Worm (Caenorhabditis elegans) whole organism, midembryonic: ENCODE data around the gene C54F6.5.

Experiments used
- T22C8.4 ChIP-seq: fragments of 200-800 bp; sonication (Bioruptor generic); IDR thresholded peaks from 2 replicates; pipeline ENCODE4 v1.3.6; 2022; ENCODE audit warnings: missing genetic modification characterization, missing compliant biosample characterization
- cog-1 ChIP-seq: sonication (generic microtip); optimal IDR thresholded peaks from 2 replicates; lab custom pipeline; 2016; ENCODE audit warnings: missing genetic modification characterization, missing compliant biosample characterization
- flt-1 ChIP-seq: fragments of 200-800 bp; sonication (Bioruptor generic); IDR thresholded peaks from 2 replicates; pipeline ENCODE4 v1.3.6; 2022; ENCODE audit warnings: missing genetic modification characterization, missing compliant biosample characterization
- klf-2 ChIP-seq: fragments of 200-800 bp; sonication (Bioruptor generic); conservative IDR thresholded peaks from 2 replicates; pipeline ENCODE4 v1.3.6; 2022; ENCODE audit warnings: missing genetic modification reagents, missing genetic modification characterization, missing compliant biosample characterization
- med-1 ChIP-seq: sonication (generic microtip); optimal IDR thresholded peaks from 2 replicates; lab custom pipeline; 2017; ENCODE audit warnings: missing genetic modification characterization, mild to moderate bottlenecking, missing compliant biosample characterization, antibody characterized with exemption, missing genetic modification reagents; ENCODE audit not compliant: insufficient read depth
- ref-1 ChIP-seq: fragments of 200-800 bp; sonication (Bioruptor generic); conservative IDR thresholded peaks from 2 replicates; pipeline ENCODE4 v1.3.6; 2022; ENCODE audit warnings: missing genetic modification reagents, missing genetic modification characterization, missing compliant biosample characterization
- tab-1 ChIP-seq: fragments of 200-800 bp; sonication (Bioruptor generic); IDR thresholded peaks from 2 replicates; pipeline ENCODE4 v1.3.6; 2022; ENCODE audit warnings: missing genetic modification characterization, missing compliant biosample characterization
- ztf-23 ChIP-seq: fragments of 200-800 bp; sonication (Bioruptor generic); IDR thresholded peaks from 2 replicates; pipeline ENCODE4 v1.3.6; 2022; ENCODE audit warnings: missing genetic modification reagents, missing genetic modification characterization, missing compliant biosample characterization
- ztf-29 ChIP-seq: fragments of 200-800 bp; sonication (Bioruptor generic); IDR thresholded peaks from 2 replicates; pipeline ENCODE4 v1.3.6; 2022; ENCODE audit warnings: missing genetic modification reagents, missing genetic modification characterization, missing compliant biosample characterization

Gene C54F6.5

DNA sequence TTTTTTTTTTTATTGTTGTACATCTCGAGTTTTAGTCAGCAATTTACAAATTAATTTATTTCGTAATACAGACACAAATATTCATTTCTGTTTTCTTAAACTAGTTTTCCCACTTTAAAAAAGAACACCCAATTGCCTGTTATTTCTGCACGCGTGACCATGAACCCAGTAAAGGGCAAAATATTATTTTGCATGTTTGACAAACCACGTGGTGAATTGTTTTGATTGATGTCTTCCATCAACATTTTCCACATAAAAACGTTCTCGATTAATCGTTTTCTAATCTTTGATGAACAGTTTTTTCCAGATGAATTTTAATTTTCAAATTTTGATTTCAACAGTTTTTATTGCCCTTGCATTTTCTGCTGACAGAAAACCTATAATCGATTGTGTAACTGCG is 3.2 kb upstream of the C54F6.5 start, which contains the start of gene C54F6.18:
Gene C54F6.18, plus strand, starts transcription at position 301 of the 400 bp plus-strand sequence.
- no peak for TF ChIP-seq ztf-23
- no peak for TF ChIP-seq flt-1
- TF ChIP-seq klf-2 (GFP tag; lab: Robert Waterston, UW) = no peak
- no peak for TF ChIP-seq cog-1 (tag; lab: Kevin White, UChicago)
- TF ChIP-seq ztf-29 (GFP tag; lab: Robert Waterston, UW) = no peak
- no peak for TF ChIP-seq ref-1
- TF ChIP-seq T22C8.4 (GFP tag; lab: Robert Waterston, UW) = no peak
- TF ChIP-seq med-1 = no peak
- TF ChIP-seq tab-1 (GFP tag; lab: Robert Waterston, UW) = no peak

ce11 chrV:7527153-7527552 is 1.8 kb upstream of the C54F6.5 start, which contains the start of gene C54F6.17:
Gene C54F6.17 (plus strand): TSS chrV:7527453.
- TF ChIP-seq klf-2 (GFP tag; lab: Robert Waterston, UW) (no peak), flt-1 (no peak), ztf-29 (GFP tag; lab: Robert Waterston, UW) (no peak), tab-1 (GFP tag; lab: Robert Waterston, UW) (no peak), med-1 (no peak), ref-1 (no peak), cog-1 (tag; lab: Kevin White, UChicago) (no peak), ztf-23 (no peak), T22C8.4 (GFP tag; lab: Robert Waterston, UW) (no peak)

ce11 chrV:7529840-7530239 is 924 bp downstream of the C54F6.5 start, which contains the start of gene swt-2:
Gene swt-2 (plus strand): TSS chrV:7530140.
- TF ChIP-seq tab-1 (GFP tag; lab: Robert Waterston, UW) (no peak), med-1 (no peak), cog-1 (tag; lab: Kevin White, UChicago) (no peak), klf-2 (GFP tag; lab: Robert Waterston, UW) (no peak), ztf-23 (no peak), ztf-29 (GFP tag; lab: Robert Waterston, UW) (no peak), ref-1 (no peak), flt-1 (no peak), T22C8.4 (GFP tag; lab: Robert Waterston, UW) (no peak)

ce11 chrV:7532947-7533346 is 4.0 kb downstream of the C54F6.5 start, which contains the start of gene C54F6.3:
Gene C54F6.3 (plus strand): TSS chrV:7533247.
- TF ChIP-seq med-1 (no peak), ref-1 (no peak), ztf-29 (GFP tag; lab: Robert Waterston, UW) (no peak), cog-1 (tag; lab: Kevin White, UChicago) (no peak), klf-2 (GFP tag; lab: Robert Waterston, UW) (no peak), flt-1 (no peak)

DNA sequence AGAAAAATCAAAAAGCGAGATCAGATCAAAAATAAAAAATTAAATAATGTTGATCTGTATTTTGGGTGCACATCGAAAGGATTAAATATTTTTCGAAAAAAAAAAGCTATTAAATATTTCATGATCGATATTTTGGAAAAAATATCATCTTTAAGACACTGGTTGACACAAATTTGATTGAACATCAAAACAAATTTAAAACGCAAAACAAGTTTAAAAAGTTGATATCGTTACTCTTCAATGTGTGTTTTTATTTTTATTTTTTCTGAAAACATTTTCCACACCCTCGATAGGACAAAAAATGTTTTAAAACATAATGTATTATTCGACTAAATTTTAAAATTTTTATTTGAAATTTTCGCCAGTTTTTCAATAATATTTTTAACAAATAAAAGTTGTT is 9.1 kb downstream of the C54F6.5 start, which contains the start of gene C54F6.12:
Gene C54F6.12, minus strand, starts transcription at position 101 of the 400 bp plus-strand sequence.
- TF ChIP-seq klf-2 (GFP tag; lab: Robert Waterston, UW) = no peak
- TF ChIP-seq flt-1 = no peak
- TF ChIP-seq ref-1 = no peak
- TF ChIP-seq ztf-23 = no peak
- no peak for TF ChIP-seq T22C8.4 (GFP tag; lab: Robert Waterston, UW)
- TF ChIP-seq ztf-29 (GFP tag; lab: Robert Waterston, UW) = no peak
- TF ChIP-seq cog-1 (tag; lab: Kevin White, UChicago) = no peak
- TF ChIP-seq med-1 = no peak
- no peak for TF ChIP-seq tab-1 (GFP tag; lab: Robert Waterston, UW)

DNA sequence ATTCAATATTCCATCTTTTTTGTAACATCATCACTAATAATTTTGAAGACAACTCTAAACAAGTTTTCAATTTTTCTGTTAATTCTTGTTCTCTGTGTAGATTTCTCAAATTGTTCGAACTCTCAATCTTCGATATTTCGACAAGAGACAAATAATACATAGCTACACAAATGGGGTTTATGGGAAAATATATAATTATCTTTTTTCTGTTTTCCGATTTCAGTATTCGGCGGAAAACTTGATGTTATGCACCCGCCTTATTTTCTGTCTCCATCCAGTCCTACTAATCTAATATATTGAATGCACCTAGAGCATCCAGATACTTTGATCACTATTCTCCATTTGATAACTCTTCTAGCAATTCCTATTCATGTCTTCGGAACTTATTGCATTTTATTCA is 10.1 kb downstream of the C54F6.5 start, which contains the start of gene srh-268:
Gene srh-268, plus strand, starts transcription at position 301 of the 400 bp plus-strand sequence.
- no peak for TF ChIP-seq ref-1
- no peak for TF ChIP-seq T22C8.4 (GFP tag; lab: Robert Waterston, UW)
- TF ChIP-seq med-1 = no peak
- no peak for TF ChIP-seq cog-1 (tag; lab: Kevin White, UChicago)
- TF ChIP-seq flt-1 = no peak
- no peak for TF ChIP-seq ztf-23
- TF ChIP-seq ztf-29 (GFP tag; lab: Robert Waterston, UW) = no peak
- no peak for TF ChIP-seq tab-1 (GFP tag; lab: Robert Waterston, UW)
- TF ChIP-seq klf-2 (GFP tag; lab: Robert Waterston, UW) = no peak

ce11 chrV:7543728-7544127 is 14.8 kb downstream of the C54F6.5 start:
- TF ChIP-seq med-1 (no peak), cog-1 (tag; lab: Kevin White, UChicago) (no peak), flt-1 (no peak), ref-1 (no peak), ztf-29 (GFP tag; lab: Robert Waterston, UW) (no peak), tab-1 (GFP tag; lab: Robert Waterston, UW) (no peak)

DNA sequence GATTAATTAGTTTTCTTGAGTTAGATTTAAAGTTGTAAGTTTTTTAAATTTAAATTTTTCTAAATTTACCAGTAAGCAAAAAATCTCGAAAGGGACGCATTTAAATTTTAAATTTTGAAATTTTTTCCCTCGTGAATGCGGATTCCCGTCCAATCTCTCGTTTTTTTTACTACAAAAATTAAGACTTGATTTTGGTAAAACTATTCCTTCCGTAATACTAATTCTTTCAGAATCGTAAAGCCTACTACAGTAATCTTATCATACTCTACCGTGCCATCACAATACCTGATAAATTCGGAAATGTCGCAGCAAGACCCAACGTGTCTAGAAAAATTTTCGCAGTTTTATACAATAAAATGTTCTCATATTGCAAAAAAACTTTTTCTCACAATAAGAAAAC is 16.3 kb downstream of the C54F6.5 start, which contains the start of the genes C54F6.19 and nhx-3:
Gene C54F6.19, plus strand, starts transcription at position 301 of the 400 bp plus-strand sequence.
Gene nhx-3, minus strand, starts transcription at position 337 of the 400 bp plus-strand sequence.
- TF ChIP-seq ztf-29 (GFP tag; lab: Robert Waterston, UW) (no peak), ztf-23 (no peak), med-1 (no peak), T22C8.4 (GFP tag; lab: Robert Waterston, UW) (no peak), tab-1 (GFP tag; lab: Robert Waterston, UW) (no peak), cog-1 (tag; lab: Kevin White, UChicago) (no peak), klf-2 (GFP tag; lab: Robert Waterston, UW) (no peak)

ce11 chrV:7547479-7547878 is 18.6 kb downstream of the C54F6.5 start, which contains the start of gene ftn-1:
Gene ftn-1 (minus strand): TSS chrV:7547579.
- TF ChIP-seq med-1 (no peak), flt-1 (no peak), tab-1 (GFP tag; lab: Robert Waterston, UW) (no peak), cog-1 (tag; lab: Kevin White, UChicago) (no peak), T22C8.4 (GFP tag; lab: Robert Waterston, UW) (no peak), ref-1 (no peak), ztf-23 (no peak), ztf-29 (GFP tag; lab: Robert Waterston, UW) (no peak)

ce11 chrV:7548017-7548416 is 19.1 kb downstream of the C54F6.5 start:
- TF ChIP-seq ztf-29 (GFP tag; lab: Robert Waterston, UW) (no peak), ztf-23 (no peak), med-1 (no peak), T22C8.4 (GFP tag; lab: Robert Waterston, UW) (no peak)
